Worm (Caenorhabditis elegans) whole organism, late embryonic: ENCODE measurements around the gene nhr-286.

Source experiments
- ahr-1 ChIP-seq: sonication (generic microtip); optimal IDR thresholded peaks from 2 replicates; lab custom pipeline; 2016; ENCODE audit warnings: missing genetic modification characterization, missing compliant biosample characterization
- ama-1 ChIP-seq: fragments of 150-350 bp; optimal IDR thresholded peaks from 2 replicates; lab custom pipeline; 2014
- ceh-2 ChIP-seq: sonication (generic microtip); optimal IDR thresholded peaks from 2 replicates; lab custom pipeline; 2016; ENCODE audit warnings: missing genotype, missing genetic modification characterization, missing compliant biosample characterization
- ceh-45 ChIP-seq: fragments of 200-800 bp; sonication (Bioruptor generic); IDR thresholded peaks from 2 replicates; pipeline ENCODE4 v1.3.6; 2022; ENCODE audit warnings: missing genetic modification reagents, missing genetic modification characterization, missing compliant biosample characterization
- ceh-9 ChIP-seq: sonication (generic microtip); optimal IDR thresholded peaks from 2 replicates; lab custom pipeline; 2016; ENCODE audit warnings: mild to moderate bottlenecking, missing genetic modification characterization, inconsistent platforms, missing compliant biosample characterization
- elt-4 ChIP-seq: sonication (generic microtip); optimal IDR thresholded peaks from 2 replicates; lab custom pipeline; 2016; ENCODE audit warnings: missing genetic modification characterization, missing compliant biosample characterization
- ets-4 ChIP-seq: sonication (generic microtip); optimal IDR thresholded peaks from 2 replicates; lab custom pipeline; 2016; ENCODE audit warnings: missing genetic modification characterization, missing compliant biosample characterization
- fkh-10 ChIP-seq: fragments of 150-350 bp; optimal IDR thresholded peaks from 2 replicates; lab custom pipeline; 2014; ENCODE audit warnings: missing biosample characterization, missing genetic modification reagents, missing genetic modification characterization
- hlh-13 ChIP-seq: fragments of 200-800 bp; sonication (Bioruptor generic); optimal IDR thresholded peaks from 2 replicates; lab custom pipeline; 2018; ENCODE audit warnings: mild to moderate bottlenecking, missing genetic modification characterization, missing compliant biosample characterization
- nhr-11 ChIP-seq: fragments of 150-350 bp; optimal IDR thresholded peaks from 2 replicates; lab custom pipeline; 2014; ENCODE audit warnings: missing biosample characterization, missing genetic modification characterization
- nhr-232 ChIP-seq: sonication (generic microtip); optimal IDR thresholded peaks from 2 replicates; lab custom pipeline; 2016; ENCODE audit warnings: missing genetic modification characterization, missing compliant biosample characterization
- pqm-1 ChIP-seq: sonication (generic microtip); optimal IDR thresholded peaks from 2 replicates; lab custom pipeline; 2016; ENCODE audit warnings: missing genetic modification characterization, missing compliant biosample characterization
- sox-2 ChIP-seq: fragments of 200-800 bp; sonication (Bioruptor generic); IDR thresholded peaks from 2 replicates; pipeline ENCODE4 v1.3.6; 2022; ENCODE audit warnings: missing genetic modification reagents, missing genetic modification characterization, missing compliant biosample characterization

- TF ChIP-seq ceh-9 (tag; lab: Kevin White, UChicago) (no peak), sox-2 (GFP tag; lab: Robert Waterston, UW) (no peak), ceh-45 (GFP tag; lab: Robert Waterston, UW) (no peak), nhr-11 (no peak), nhr-232 (tag; lab: Kevin White, UChicago) (no peak), pqm-1 (tag; lab: Kevin White, UChicago) (no peak), fkh-10 (no peak), hlh-13 (GFP tag; lab: Kevin White, UChicago) (no peak), ceh-2 (no peak), ets-4 (no peak), ama-1 (lab: Kevin White, UChicago) (no peak), ahr-1 (tag; lab: Kevin White, UChicago) (no peak), elt-4 (tag; lab: Kevin White, UChicago) (no peak)
Measured at ce11 chrV:7091287-7091686, at the start of gene nhr-286.
